Fruit fly (Drosophila melanogaster) whole organism, wandering third instar larva: ENCODE data around the gene CG15912.

ENCODE experiments used
- Abd-B ChIP-seq: fragments of >200 bp; optimal IDR thresholded peaks from 2 replicates; lab custom pipeline; 2017; ENCODE audit warnings: missing biosample characterization, missing genetic modification characterization
- CG32264 ChIP-seq: fragments of 200-800 bp; sonication (Bioruptor generic); optimal IDR thresholded peaks from 2 replicates; lab custom pipeline; 2016; ENCODE audit warnings: missing biosample characterization, missing genetic modification characterization
- CG9705 ChIP-seq: fragments of 200-800 bp; sonication (Bioruptor generic); optimal IDR thresholded peaks from 2 replicates; lab custom pipeline; 2018; ENCODE audit warnings: missing biosample characterization, mild to moderate bottlenecking, missing genetic modification characterization
- CrebA ChIP-seq: fragments of 200-800 bp; sonication (Bioruptor generic); optimal IDR thresholded peaks from 2 replicates; lab custom pipeline; 2016; ENCODE audit warnings: missing biosample characterization, mild to moderate bottlenecking, missing genetic modification characterization, borderline replicate concordance
- Dfd ChIP-seq: fragments of >200 bp; optimal IDR thresholded peaks from 2 replicates; lab custom pipeline; 2017; ENCODE audit warnings: missing biosample characterization, missing genetic modification characterization
- Dif ChIP-seq: fragments of 200-275, 200-300 bp; sonication (Bioruptor generic); optimal IDR thresholded peaks from 2 replicates; lab custom pipeline; 2018; ENCODE audit warnings: missing biosample characterization, missing genetic modification characterization; ENCODE audit not compliant: partially characterized antibody
- GATAd ChIP-seq: sonication (Bioruptor generic); optimal IDR thresholded peaks from 2 replicates; lab custom pipeline; 2016; ENCODE audit warnings: missing biosample characterization, missing genetic modification characterization
- HLH106 ChIP-seq: fragments of 200-800 bp; optimal IDR thresholded peaks from 3 replicates; lab custom pipeline; 2019; ENCODE audit warnings: missing biosample characterization, mild to moderate bottlenecking, missing genetic modification characterization, moderate library complexity
- Hnf4 ChIP-seq: fragments of 200-800 bp; sonication (Bioruptor generic); optimal IDR thresholded peaks from 2 replicates; lab custom pipeline; 2016; ENCODE audit warnings: missing biosample characterization, mild to moderate bottlenecking, missing genetic modification characterization
- Hr78 ChIP-seq: fragments of >200 bp; optimal IDR thresholded peaks from 2 replicates; lab custom pipeline; 2017; ENCODE audit warnings: missing biosample characterization, missing genetic modification characterization
- Hr83 ChIP-seq: fragments of 200-300 bp; sonication (Bioruptor generic); optimal IDR thresholded peaks from 2 replicates; lab custom pipeline; 2016; ENCODE audit warnings: missing biosample characterization, mild to moderate bottlenecking, missing genetic modification characterization, moderate library complexity; ENCODE audit not compliant: poor library complexity, severe bottlenecking
- Jra ChIP-seq: sonication (Bioruptor generic); optimal IDR thresholded peaks from 2 replicates; lab custom pipeline; 2016; ENCODE audit warnings: missing biosample characterization, missing genetic modification characterization
- Mio ChIP-seq: sonication (Bioruptor generic); optimal IDR thresholded peaks from 2 replicates; lab custom pipeline; 2016; ENCODE audit warnings: missing biosample characterization, missing genetic modification characterization
- Myc ChIP-seq: fragments of >200 bp; optimal IDR thresholded peaks from 2 replicates; lab custom pipeline; 2017
- N ChIP-seq: fragments of >200 bp; optimal IDR thresholded peaks from 2 replicates; lab custom pipeline; 2018; ENCODE audit warnings: missing biosample characterization, missing external identifiers, missing genetic modification characterization
- OdsH ChIP-seq: fragments of 200-800 bp; sonication (Bioruptor generic); optimal IDR thresholded peaks from 2 replicates; lab custom pipeline; 2016; ENCODE audit warnings: missing biosample characterization, mild to moderate bottlenecking, missing genetic modification characterization
- Rel ChIP-seq, 2 experiments: fragments of 200-800 bp; sonication (Bioruptor generic) in 1 of 2; optimal IDR thresholded peaks; 2 replicates in 1 of 2; 3 replicates in 1 of 2; lab custom pipeline; 2016 to 2019; ENCODE audit warnings: mild to moderate bottlenecking in 2 of 2, missing biosample characterization in 2 of 2, missing genetic modification characterization in 2 of 2, moderate library complexity in 1 of 2
- Sp1 ChIP-seq: fragments of 200-800 bp; sonication (Bioruptor generic); optimal IDR thresholded peaks from 3 replicates; lab custom pipeline; 2019; ENCODE audit warnings: missing biosample characterization, mild to moderate bottlenecking, missing genetic modification characterization, moderate library complexity
- Vsx2 ChIP-seq: fragments of 200-300, 225-300 bp; sonication (Bioruptor generic); optimal IDR thresholded peaks from 2 replicates; lab custom pipeline; 2018; ENCODE audit warnings: missing biosample characterization, missing genetic modification characterization; ENCODE audit not compliant: partially characterized antibody
- br ChIP-seq: fragments of 200-800 bp; sonication (Bioruptor generic); optimal IDR thresholded peaks from 2 replicates; lab custom pipeline; 2016; ENCODE audit warnings: missing biosample characterization, missing genetic modification characterization
- brk ChIP-seq: fragments of 200-800 bp; sonication (Bioruptor generic); optimal IDR thresholded peaks from 2 replicates; lab custom pipeline; 2016; ENCODE audit warnings: missing biosample characterization, mild to moderate bottlenecking, missing genetic modification characterization
- dl ChIP-seq, 2 experiments: fragments of 175-275, 200-275 bp in 1 of 2; fragments of 200-275 bp in 1 of 2; sonication (Bioruptor generic); optimal IDR thresholded peaks; lab custom pipeline; 2018; ENCODE audit warnings: mild to moderate bottlenecking in 2 of 2, missing biosample characterization in 2 of 2, missing genetic modification characterization in 2 of 2, moderate library complexity in 2 of 2; ENCODE audit not compliant: partially characterized antibody in 2 of 2, insufficient read depth in 1 of 2
- dmrt93B ChIP-seq: fragments of 200-800 bp; sonication (Bioruptor generic); optimal IDR thresholded peaks from 2 replicates; lab custom pipeline; 2018; ENCODE audit warnings: missing biosample characterization, mild to moderate bottlenecking, missing genetic modification characterization
- dsf ChIP-seq: sonication (Bioruptor generic); optimal IDR thresholded peaks from 2 replicates; lab custom pipeline; 2016; ENCODE audit warnings: missing biosample characterization, missing genetic modification characterization, borderline replicate concordance
- ey ChIP-seq: fragments of 200-800 bp; sonication (Bioruptor generic); optimal IDR thresholded peaks from 2 replicates; lab custom pipeline; 2016; ENCODE audit warnings: missing biosample characterization, missing genetic modification characterization
- foxo ChIP-seq, 2 experiments: fragments of 200-800 bp; sonication (Bioruptor generic); optimal IDR thresholded peaks; 2 replicates in 1 of 2; 3 replicates in 1 of 2; lab custom pipeline; 2016 to 2017; ENCODE audit warnings: missing biosample characterization in 2 of 2, missing genetic modification characterization in 2 of 2
- fru ChIP-seq: fragments of 200-800 bp; sonication (Bioruptor generic); optimal IDR thresholded peaks from 3 replicates; lab custom pipeline; 2016; ENCODE audit warnings: missing biosample characterization, mild to moderate bottlenecking, missing genetic modification characterization
- h ChIP-seq: fragments of 200-800 bp; sonication (Bioruptor generic); optimal IDR thresholded peaks from 3 replicates; lab custom pipeline; 2016; ENCODE audit warnings: missing biosample characterization, mild to moderate bottlenecking, missing genetic modification characterization
- jim ChIP-seq: fragments of 175-275, 200-325 bp; sonication (Bioruptor generic); optimal IDR thresholded peaks from 2 replicates; lab custom pipeline; 2016; ENCODE audit warnings: missing biosample characterization, mild to moderate bottlenecking, missing genetic modification characterization
- lola ChIP-seq: fragments of >200 bp; optimal IDR thresholded peaks from 2 replicates; lab custom pipeline; 2017; ENCODE audit warnings: missing biosample characterization, missing genetic modification characterization
- pan ChIP-seq: fragments of >200 bp; optimal IDR thresholded peaks from 2 replicates; lab custom pipeline; 2017
- psq ChIP-seq: fragments of 200-800 bp; sonication (Bioruptor generic); optimal IDR thresholded peaks from 3 replicates; lab custom pipeline; 2017; ENCODE audit warnings: missing biosample characterization, mild to moderate bottlenecking, missing genetic modification characterization, moderate library complexity
- rgr ChIP-seq: fragments of 200-800 bp; sonication (Bioruptor generic); optimal IDR thresholded peaks from 3 replicates; lab custom pipeline; 2016; ENCODE audit warnings: missing biosample characterization, mild to moderate bottlenecking, missing genetic modification characterization
- sage ChIP-seq: fragments of 200-800 bp; sonication (Bioruptor generic); optimal IDR thresholded peaks from 2 replicates; lab custom pipeline; 2016; ENCODE audit warnings: missing biosample characterization, mild to moderate bottlenecking, missing genetic modification characterization
- sv ChIP-seq: fragments of 200-800 bp; sonication (Bioruptor generic); optimal IDR thresholded peaks from 3 replicates; lab custom pipeline; 2016; ENCODE audit warnings: missing biosample characterization, missing genetic modification characterization
- tai ChIP-seq: sonication (Bioruptor generic); optimal IDR thresholded peaks from 2 replicates; lab custom pipeline; 2016; ENCODE audit warnings: missing biosample characterization, missing genetic modification characterization
- woc ChIP-seq: sonication (Bioruptor generic); optimal IDR thresholded peaks from 2 replicates; lab custom pipeline; 2016; ENCODE audit warnings: missing biosample characterization, mild to moderate bottlenecking, missing genetic modification characterization

Gene CG15912

dm6 chrX:4587584-4587983 lies 38.7 kb downstream of the CG15912 start:
- TF ChIP-seq Myc (lab: Kevin White, UChicago) (no peak), Rel (GFP tag; optimal IDR thresholded peaks at IDR 0.05; lab: Kevin White, UChicago) (no peak), Rel (tag; optimal IDR thresholded peaks at IDR 0.05; lab: Kevin White, UChicago) (no peak), Hnf4 (no peak), dsf (GFP tag; lab: Kevin White, UChicago) (no peak), sv (GFP tag; lab: Kevin White, UChicago) (no peak), dmrt93B (GFP tag; lab: Kevin White, UChicago) (no peak), Hr78 (GFP tag; lab: Kevin White, UChicago) (no peak), Sp1 (no peak), woc (GFP tag; lab: Kevin White, UChicago) (no peak), GATAd (GFP tag; lab: Kevin White, UChicago) (no peak), lola (GFP tag; lab: Kevin White, UChicago) (no peak), N (GFP tag; lab: Kevin White, UChicago) (no peak), brk (GFP tag; lab: Kevin White, UChicago) (no peak), CG32264 (GFP tag; lab: Kevin White, UChicago) (no peak), sage (GFP tag; lab: Kevin White, UChicago) (no peak), Abd-B (GFP tag; lab: Kevin White, UChicago) (no peak), br (GFP tag; lab: Kevin White, UChicago) (no peak)

- TF ChIP-seq tai, result no peak
- TF ChIP-seq sage (GFP tag; lab: Kevin White, UChicago), result no peak
- TF ChIP-seq Hr83 (GFP tag; lab: Kevin White, UChicago), result no peak
- no peak for TF ChIP-seq fru (GFP tag; lab: Kevin White, UChicago)
- TF ChIP-seq pan (lab: Kevin White, UChicago), result no peak
- no peak for TF ChIP-seq ey (GFP tag; lab: Kevin White, UChicago)
- no peak for TF ChIP-seq CG32264 (GFP tag; lab: Kevin White, UChicago)
- no peak for TF ChIP-seq Jra
- no peak for TF ChIP-seq dsf (GFP tag; lab: Kevin White, UChicago)
- TF ChIP-seq dmrt93B (GFP tag; lab: Kevin White, UChicago), result no peak
- no peak for TF ChIP-seq Abd-B (GFP tag; lab: Kevin White, UChicago)
- no peak for TF ChIP-seq psq (GFP tag; lab: Kevin White, UChicago)
- TF ChIP-seq CrebA (GFP tag; lab: Kevin White, UChicago), result no peak
- TF ChIP-seq Myc (lab: Kevin White, UChicago), result no peak
- no peak for TF ChIP-seq Mio (GFP tag; lab: Kevin White, UChicago)
- TF ChIP-seq N (GFP tag; lab: Kevin White, UChicago), result no peak
- TF ChIP-seq sv (GFP tag; lab: Kevin White, UChicago), result no peak
- TF ChIP-seq HLH106, result no peak
- no peak for TF ChIP-seq rgr (GFP tag; lab: Kevin White, UChicago)
- TF ChIP-seq Dfd (GFP tag; lab: Kevin White, UChicago), result no peak
Measured at dm6 chrX:4588981-4589380, 40.1 kb downstream of the CG15912 start.

dm6 chrX:4589951-4590771 lies 41.3 kb downstream of the CG15912 start:
- TF ChIP-seq br (GFP tag; lab: Kevin White, UChicago) (peak; percentile 29), pan (lab: Kevin White, UChicago) (no peak), Dif (no peak), woc (GFP tag; lab: Kevin White, UChicago) (peak; percentile 15), Myc (lab: Kevin White, UChicago) (no peak), CG9705 (peak; percentile 80), foxo (GFP tag; optimal IDR thresholded peaks at IDR 0.05; lab: Kevin White, UChicago) (peak in 1 of 2 experiments; percentile 92), Hr83 (GFP tag; lab: Kevin White, UChicago) (no peak), Dfd (GFP tag; lab: Kevin White, UChicago) (peak; percentile 86), sage (GFP tag; lab: Kevin White, UChicago) (no peak), Vsx2 (GFP tag; lab: Kevin White, UChicago) (no peak), fru (GFP tag; lab: Kevin White, UChicago) (peak; percentile 61), ey (GFP tag; lab: Kevin White, UChicago) (peak; percentile 79), Sp1 (peak; percentile 87), jim (GFP tag; lab: Kevin White, UChicago) (no peak), Jra (no peak), sv (GFP tag; lab: Kevin White, UChicago) (peak; percentile 25), GATAd (GFP tag; lab: Kevin White, UChicago) (no peak), CrebA (GFP tag; lab: Kevin White, UChicago) (no peak), Rel (GFP tag; optimal IDR thresholded peaks at IDR 0.05; lab: Kevin White, UChicago) (no peak), Rel (tag; optimal IDR thresholded peaks at IDR 0.05; lab: Kevin White, UChicago) (peak; percentile 33), h (GFP tag; lab: Kevin White, UChicago) (peak; percentile 83), HLH106 (peak; percentile 94), Abd-B (GFP tag; lab: Kevin White, UChicago) (no peak), OdsH (GFP tag; lab: Kevin White, UChicago) (peak; percentile 85), rgr (GFP tag; lab: Kevin White, UChicago) (peak; percentile 89), brk (GFP tag; lab: Kevin White, UChicago) (no peak), N (GFP tag; lab: Kevin White, UChicago) (peak; percentile 38), lola (GFP tag; lab: Kevin White, UChicago) (no peak), dl (GFP tag; optimal IDR thresholded peaks at IDR 0.05; lab: Kevin White, UChicago; ENCODE audit: insufficient read depth in 1 of 2, partially characterized antibody in 2 of 2) (no peak), Hnf4 (peak; percentile 47), dsf (GFP tag; lab: Kevin White, UChicago) (no peak), CG32264 (GFP tag; lab: Kevin White, UChicago) (no peak), tai (peak; percentile 27), Hr78 (GFP tag; lab: Kevin White, UChicago) (no peak), dmrt93B (GFP tag; lab: Kevin White, UChicago) (peak; percentile 94), Mio (GFP tag; lab: Kevin White, UChicago) (peak; percentile 24)
